Worm (Caenorhabditis elegans): Measurements from ENCODE around the gene metl-9.

- TF ChIP-seq nhr-76 (tag; optimal IDR thresholded peaks at IDR 0.05): peak; percentile 3
- peak; percentile 90 for TF ChIP-seq sptf-1 (tag; optimal IDR thresholded peaks at IDR 0.05)
- no peak for TF ChIP-seq unc-39 (tag; optimal IDR thresholded peaks at IDR 0.05)
- peak; percentile 63 for TF ChIP-seq lsy-2 (tag; optimal IDR thresholded peaks at IDR 0.05)
- peak; percentile 65 for TF ChIP-seq lin-13 (tag; optimal IDR thresholded peaks at IDR 0.05)
- peak; percentile 27 for TF ChIP-seq ceh-43 (GFP tag; optimal IDR thresholded peaks at IDR 0.05)
Observed at ce11 chrX:5165037-5165436, 13.9 kb downstream of the metl-9 start, which contains the start of gene mans-3.

Data from whole organism, mixed stage, embryonic.